Worm (Caenorhabditis elegans): ENCODE measurements around the gene rpia-1.

ce11 chrIII:7103940-7104440 lies 18.9 kb upstream of the rpia-1 start, which contains the start of gene cpg-2:
- TF ChIP-seq W03F9.2 (tag; optimal IDR thresholded peaks at IDR 0.05), result no peak
- TF ChIP-seq him-1 (tag; optimal IDR thresholded peaks at IDR 0.05), result no peak
- TF ChIP-seq dao-5 (tag; optimal IDR thresholded peaks at IDR 0.05), result no peak
